Fruit fly (Drosophila melanogaster) whole organism, embryonic: ENCODE data around the gene Cog2.

Source experiments
- BEAF-32 ChIP-seq: fragments of 200-800 bp; sonication (Bioruptor generic); optimal IDR thresholded peaks from 3 replicates; lab custom pipeline; 2017; ENCODE audit warnings: missing biosample characterization, missing genetic modification characterization, mild to moderate bottlenecking, moderate library complexity, missing genetic modification reagents
- CG11247 ChIP-seq: fragments of 200-800 bp; sonication (Bioruptor generic); IDR thresholded peaks from 2 replicates; pipeline ENCODE4 v1.3.6; 2022; ENCODE audit warnings: missing biosample characterization, missing genetic modification characterization
- CG14014 ChIP-seq: fragments of 200-800 bp; sonication (Bioruptor generic); IDR thresholded peaks from 2 replicates; pipeline ENCODE4 v1.3.6; 2022; ENCODE audit warnings: missing biosample characterization, missing genetic modification characterization
- CG14860 ChIP-seq: fragments of 200-800 bp; sonication (Bioruptor generic); IDR thresholded peaks from 3 replicates; pipeline ENCODE4 v1.3.6; 2022; ENCODE audit warnings: missing biosample characterization, missing genetic modification characterization; ENCODE audit not compliant: partially characterized antibody
- CG1529 ChIP-seq: fragments of 200-800 bp; sonication (Bioruptor generic); optimal IDR thresholded peaks from 3 replicates; lab custom pipeline; 2018; ENCODE audit warnings: missing biosample characterization, missing genetic modification characterization
- CG16813 ChIP-seq: fragments of 200-800 bp; sonication (Bioruptor generic); IDR thresholded peaks from 3 replicates; pipeline ENCODE4 v1.3.6; 2022; ENCODE audit warnings: missing biosample characterization, missing genetic modification characterization; ENCODE audit not compliant: partially characterized antibody
- CG17328 ChIP-seq: fragments of 200-800 bp; sonication (Bioruptor generic); IDR thresholded peaks from 2 replicates; pipeline ENCODE4 v1.3.6; 2022; ENCODE audit warnings: missing biosample characterization, missing genetic modification characterization
- CG2120 ChIP-seq: fragments of 200-800 bp; sonication (Bioruptor generic); optimal IDR thresholded peaks from 3 replicates; lab custom pipeline; 2016; ENCODE audit warnings: missing biosample characterization, missing genetic modification characterization
- CG2129 ChIP-seq: fragments of 200-800 bp; sonication (Bioruptor generic); IDR thresholded peaks from 2 replicates; pipeline ENCODE4 v1.3.6; 2022; ENCODE audit warnings: missing biosample characterization, missing genetic modification characterization; ENCODE audit not compliant: partially characterized antibody
- CG34422 ChIP-seq: fragments of 200-800 bp; sonication (Bioruptor generic); IDR thresholded peaks from 3 replicates; pipeline ENCODE4 v1.3.6; 2022; ENCODE audit warnings: missing biosample characterization, missing genetic modification characterization
- CG4328 ChIP-seq: fragments of 200-800 bp; sonication (Bioruptor generic); optimal IDR thresholded peaks from 3 replicates; lab custom pipeline; 2017; ENCODE audit warnings: missing biosample characterization, missing genetic modification reagents, missing genetic modification characterization
- CG43689 ChIP-seq: fragments of 200-800 bp; sonication (Bioruptor generic); IDR thresholded peaks from 2 replicates; pipeline ENCODE4 v1.3.6; 2022; ENCODE audit warnings: missing biosample characterization, missing genetic modification characterization
- CG6175 ChIP-seq: fragments of 200-800 bp; sonication (Bioruptor generic); IDR thresholded peaks from 3 replicates; pipeline ENCODE4 v1.3.6; 2022; ENCODE audit warnings: missing biosample characterization, missing genetic modification characterization
- CG6683 ChIP-seq: fragments of 200-800 bp; sonication (Bioruptor generic); optimal IDR thresholded peaks from 2 replicates; lab custom pipeline; 2017; ENCODE audit warnings: missing biosample characterization, mild to moderate bottlenecking, missing genetic modification characterization, missing genetic modification reagents
- CG9932 ChIP-seq: fragments of 200-800 bp; sonication (Bioruptor generic); IDR thresholded peaks from 2 replicates; pipeline ENCODE4 v1.3.6; 2022; ENCODE audit warnings: missing biosample characterization, missing genetic modification characterization
- CHES-1-like ChIP-seq: fragments of 200-800 bp; sonication (Bioruptor generic); optimal IDR thresholded peaks from 2 replicates; lab custom pipeline; 2016; ENCODE audit warnings: missing biosample characterization, missing genetic modification characterization
- CrebB ChIP-seq: fragments of 200-800 bp; sonication (Bioruptor generic); optimal IDR thresholded peaks from 3 replicates; lab custom pipeline; 2018; ENCODE audit warnings: missing biosample characterization, mild to moderate bottlenecking, missing genetic modification characterization
- Dref ChIP-seq: fragments of 200-800 bp; sonication (Bioruptor generic); IDR thresholded peaks from 2 replicates; pipeline ENCODE4 v1.3.6; 2022; ENCODE audit warnings: missing biosample characterization, missing genetic modification characterization
- E2f2 ChIP-seq: fragments of 200-800 bp; sonication (Bioruptor generic); IDR thresholded peaks from 2 replicates; pipeline ENCODE4 v1.3.6; 2022; ENCODE audit warnings: missing biosample characterization, missing genetic modification characterization
- Eip74EF ChIP-seq, 2 experiments: fragments of 200-800 bp in 1 of 2; fragments of >200 bp in 1 of 2; sonication (Bioruptor generic) in 1 of 2; optimal IDR thresholded peaks; 2 replicates each; lab custom pipeline; 2017 to 2019; ENCODE audit warnings: missing biosample characterization in 2 of 2, missing genetic modification characterization in 2 of 2, mild to moderate bottlenecking in 1 of 2, moderate library complexity in 1 of 2
- Ets65A ChIP-seq: fragments of 200-800 bp; sonication (Bioruptor generic); peaks from one replicate; lab custom pipeline; 2016; ENCODE audit warnings: missing biosample characterization, missing genetic modification characterization
- Fer3 ChIP-seq: fragments of 200-800 bp; sonication (Bioruptor generic); optimal IDR thresholded peaks from 2 replicates; lab custom pipeline; 2018; ENCODE audit warnings: missing biosample characterization, mild to moderate bottlenecking, missing genetic modification characterization, moderate library complexity
- Gug ChIP-seq: fragments of 200-800 bp; sonication (Bioruptor generic); IDR thresholded peaks from 4 replicates; pipeline ENCODE4 v1.3.6; 2022; ENCODE audit warnings: missing biosample characterization, missing genetic modification characterization
- Hey ChIP-seq: fragments of 200-800 bp; sonication (Bioruptor generic); optimal IDR thresholded peaks from 3 replicates; lab custom pipeline; 2018; ENCODE audit warnings: missing biosample characterization, mild to moderate bottlenecking, missing genetic modification characterization
- Mad ChIP-seq: fragments of 200-800 bp; sonication (Bioruptor generic); optimal IDR thresholded peaks from 2 replicates; lab custom pipeline; 2016; ENCODE audit warnings: missing biosample characterization, missing genetic modification characterization
- NFAT ChIP-seq: fragments of 200-800 bp; sonication (Bioruptor generic); IDR thresholded peaks from 2 replicates; pipeline ENCODE4 v1.3.6; 2022; ENCODE audit warnings: missing biosample characterization, missing genetic modification characterization
- Opbp ChIP-seq: fragments of 200-800 bp; sonication (Bioruptor generic); IDR thresholded peaks from 3 replicates; pipeline ENCODE4 v1.3.6; 2022; ENCODE audit warnings: missing biosample characterization, missing genetic modification characterization; ENCODE audit not compliant: partially characterized antibody
- Scr ChIP-seq: fragments of 200-800 bp; sonication (Bioruptor generic); IDR thresholded peaks from 2 replicates; pipeline ENCODE4 v1.3.6; 2022; ENCODE audit warnings: missing biosample characterization, missing genetic modification characterization; ENCODE audit not compliant: partially characterized antibody
- Six4 ChIP-seq: fragments of 200-800 bp; sonication (Bioruptor generic); optimal IDR thresholded peaks from 2 replicates; lab custom pipeline; 2016; ENCODE audit warnings: missing biosample characterization, missing genetic modification characterization
- Taf1 ChIP-seq: fragments of 200-800 bp; sonication (Bioruptor generic); IDR thresholded peaks from 2 replicates; pipeline ENCODE4 v1.3.6; 2022; ENCODE audit warnings: missing biosample characterization, missing genetic modification characterization
- Trl ChIP-seq, 3 experiments: fragments of >200 bp in 2 of 3; fragments of 200-800 bp in 1 of 3; sonication (Bioruptor generic) in 1 of 3; optimal IDR thresholded peaks; 2 replicates in 1 of 3; 3 replicates in 2 of 3; lab custom pipeline; 2016 to 2017; ENCODE audit warnings: missing biosample characterization in 1 of 3, missing genetic modification characterization in 1 of 3
- Xrp1 ChIP-seq: fragments of 200-800 bp; sonication (Bioruptor generic); IDR thresholded peaks from 2 replicates; pipeline ENCODE4 v1.3.6; 2022; ENCODE audit warnings: missing biosample characterization, missing genetic modification characterization
- ap ChIP-seq: fragments of 200-800 bp; sonication (Bioruptor generic); IDR thresholded peaks from 2 replicates; pipeline ENCODE4 v1.3.6; 2022; ENCODE audit warnings: missing biosample characterization, missing genetic modification characterization
- ase ChIP-seq: fragments of 200-800 bp; sonication (Bioruptor generic); IDR thresholded peaks from 3 replicates; pipeline ENCODE4 v1.3.6; 2022; ENCODE audit warnings: missing biosample characterization, missing genetic modification characterization
- cas ChIP-seq: fragments of 200-800 bp; sonication (Bioruptor generic); IDR thresholded peaks from 2 replicates; pipeline ENCODE4 v1.3.6; 2022; ENCODE audit warnings: missing biosample characterization, missing genetic modification characterization
- chinmo ChIP-seq: fragments of 200-800 bp; sonication (Bioruptor generic); IDR thresholded peaks from 4 replicates; pipeline ENCODE4 v1.3.6; 2022; ENCODE audit warnings: missing biosample characterization, missing genetic modification characterization; ENCODE audit not compliant: partially characterized antibody
- corto ChIP-seq: fragments of 200-800 bp; sonication (Bioruptor generic); optimal IDR thresholded peaks from 2 replicates; lab custom pipeline; 2016; ENCODE audit warnings: missing biosample characterization, mild to moderate bottlenecking, missing genetic modification characterization, moderate library complexity
- da ChIP-seq: fragments of 200-800 bp; sonication (Bioruptor generic); optimal IDR thresholded peaks from 2 replicates; lab custom pipeline; 2016; ENCODE audit warnings: missing biosample characterization, missing genetic modification characterization
- dmrt99B ChIP-seq: fragments of 200-800 bp; sonication (Bioruptor generic); optimal IDR thresholded peaks from 2 replicates; lab custom pipeline; 2018; ENCODE audit warnings: missing biosample characterization, mild to moderate bottlenecking, missing genetic modification characterization, moderate library complexity
- en ChIP-seq: fragments of 200-800 bp; sonication (Bioruptor generic); optimal IDR thresholded peaks from 2 replicates; lab custom pipeline; 2016; ENCODE audit warnings: missing biosample characterization, missing genetic modification characterization
- fru ChIP-seq: fragments of >200 bp; optimal IDR thresholded peaks from 2 replicates; lab custom pipeline; 2017
- gt ChIP-seq: fragments of 200-800 bp; sonication (Bioruptor generic); IDR thresholded peaks from 2 replicates; pipeline ENCODE4 v1.3.6; 2022; ENCODE audit warnings: missing biosample characterization, missing genetic modification characterization
- ind ChIP-seq: fragments of 200-800 bp; sonication (Bioruptor generic); optimal IDR thresholded peaks from 3 replicates; lab custom pipeline; 2016; ENCODE audit warnings: missing biosample characterization, missing genetic modification characterization
- jing ChIP-seq: fragments of 200-800 bp; sonication (Bioruptor generic); optimal IDR thresholded peaks from 2 replicates; lab custom pipeline; 2018; ENCODE audit warnings: missing biosample characterization, mild to moderate bottlenecking, missing genetic modification characterization
- kni ChIP-seq: fragments of 200-800 bp; sonication (Bioruptor generic); optimal IDR thresholded peaks from 3 replicates; lab custom pipeline; 2017; ENCODE audit warnings: mild to moderate bottlenecking, missing biosample characterization, missing genetic modification reagents, missing genetic modification characterization
- nmo ChIP-seq: fragments of 200-800 bp; sonication (Bioruptor generic); optimal IDR thresholded peaks from 2 replicates; lab custom pipeline; 2018; ENCODE audit warnings: missing biosample characterization, mild to moderate bottlenecking, missing genetic modification characterization, moderate library complexity
- pita ChIP-seq: fragments of 200-800 bp; sonication (Bioruptor generic); optimal IDR thresholded peaks from 2 replicates; lab custom pipeline; 2017; ENCODE audit warnings: missing biosample characterization, mild to moderate bottlenecking, missing genetic modification characterization
- pum ChIP-seq: fragments of 200-800 bp; sonication (Bioruptor generic); optimal IDR thresholded peaks from 2 replicates; lab custom pipeline; 2016; ENCODE audit warnings: missing biosample characterization, missing genetic modification characterization
- sd ChIP-seq: fragments of 200-800 bp; sonication (Bioruptor generic); optimal IDR thresholded peaks from 3 replicates; lab custom pipeline; 2018; ENCODE audit warnings: missing biosample characterization, mild to moderate bottlenecking, missing genetic modification characterization, moderate library complexity
- twi ChIP-seq: fragments of 200-800 bp; optimal IDR thresholded peaks from 2 replicates; lab custom pipeline; 2019; ENCODE audit warnings: missing biosample characterization, mild to moderate bottlenecking, missing genetic modification characterization, moderate library complexity
- unpg ChIP-seq: fragments of 200-800 bp; sonication (Bioruptor generic); optimal IDR thresholded peaks from 3 replicates; lab custom pipeline; 2018; ENCODE audit warnings: missing biosample characterization, mild to moderate bottlenecking, missing genetic modification characterization, moderate library complexity
- wdn ChIP-seq: fragments of 200-800 bp; sonication (Bioruptor generic); IDR thresholded peaks from 2 replicates; pipeline ENCODE4 v1.3.6; 2022; ENCODE audit warnings: missing biosample characterization, missing genetic modification characterization

The Cog2 gene

dm6 chr3R:15361490-15361889, at the start of gene Cog2, which contains the start of gene Trax (continued):
- TF ChIP-seq Trl (optimal IDR thresholded peaks at IDR 0.05; lab: Kevin White, UChicago) (no peak), Trl (GFP tag; optimal IDR thresholded peaks at IDR 0.05; lab: Kevin White, UChicago) (no peak), CG11247 (GFP tag; lab: Robert Waterston, UW) (no peak), Hey (tag; lab: Kevin White, UChicago) (no peak), NFAT (no peak), cas (no peak), CG4328 (GFP tag; lab: Kevin White, UChicago) (no peak), chinmo (GFP tag; lab: Robert Waterston, UW) (peak; percentile 81; the same call in 3 of the 4 replicates), CG14014 (GFP tag; lab: Robert Waterston, UW) (no peak), Ets65A (GFP tag; lab: Kevin White, UChicago) (no peak), en (no peak), ase (GFP tag; lab: Robert Waterston, UW) (no peak), E2f2 (GFP tag; lab: Robert Waterston, UW) (peak; percentile 33; the same call in 1 of the 2 replicates), CG14860 (GFP tag; lab: Robert Waterston, UW) (peak; percentile 72), pum (GFP tag; lab: Kevin White, UChicago) (no peak), Mad (GFP tag; lab: Kevin White, UChicago) (no peak), dmrt99B (no peak), BEAF-32 (GFP tag; lab: Kevin White, UChicago) (peak; percentile 73), Scr (peak; percentile 92), Six4 (GFP tag; lab: Kevin White, UChicago) (no peak), wdn (GFP tag; lab: Robert Waterston, UW) (no peak), CG1529 (GFP tag; lab: Kevin White, UChicago) (no peak), da (GFP tag; lab: Kevin White, UChicago) (no peak), CG9932 (GFP tag; lab: Robert Waterston, UW) (no peak), unpg (GFP tag; lab: Kevin White, UChicago) (no peak), CG43689 (GFP tag; lab: Robert Waterston, UW) (no peak), ind (GFP tag; lab: Kevin White, UChicago) (no peak), CHES-1-like (GFP tag; lab: Kevin White, UChicago) (no peak), CG2120 (GFP tag; lab: Kevin White, UChicago) (no peak), CG6683 (no peak), CG2129 (GFP tag; lab: Robert Waterston, UW) (peak; percentile 83), sd (tag; lab: Kevin White, UChicago) (no peak), twi (tag; lab: Kevin White, UChicago) (no peak), fru (lab: Kevin White, UChicago) (no peak), CG34422 (GFP tag; lab: Robert Waterston, UW) (0 out of 3 replicates have a peak, but pooled peaks have one; percentile 9), Eip74EF (GFP tag; optimal IDR thresholded peaks at IDR 0.05; lab: Kevin White, UChicago) (no peak), Gug (GFP tag; lab: Robert Waterston, UW) (no peak), pita (GFP tag; lab: Kevin White, UChicago) (no peak), CrebB (no peak), CG16813 (GFP tag; lab: Robert Waterston, UW) (peak; percentile 77), corto (GFP tag; lab: Kevin White, UChicago) (no peak), Opbp (GFP tag; lab: Robert Waterston, UW) (peak; percentile 85; the same call in 2 of the 3 replicates), gt (no peak), nmo (GFP tag; lab: Kevin White, UChicago) (no peak), Dref (peak; percentile 76), Taf1 (no peak), kni (GFP tag; lab: Kevin White, UChicago) (no peak), CG6175 (GFP tag; lab: Robert Waterston, UW) (no peak), Fer3 (tag; lab: Kevin White, UChicago) (no peak), CG17328 (GFP tag; lab: Robert Waterston, UW) (no peak), Xrp1 (no peak), ap (no peak), jing (no peak)
